Worm (Caenorhabditis elegans) whole organism, midembryonic: ENCODE measurements around the gene Y57E12AL.6.

ENCODE experiments used
- T22C8.4 ChIP-seq: fragments of 200-800 bp; sonication (Bioruptor generic); IDR thresholded peaks from 2 replicates; pipeline ENCODE4 v1.3.6; 2022; ENCODE audit warnings: missing genetic modification characterization, missing compliant biosample characterization
- cog-1 ChIP-seq: sonication (generic microtip); optimal IDR thresholded peaks from 2 replicates; lab custom pipeline; 2016; ENCODE audit warnings: missing genetic modification characterization, missing compliant biosample characterization
- flt-1 ChIP-seq: fragments of 200-800 bp; sonication (Bioruptor generic); IDR thresholded peaks from 2 replicates; pipeline ENCODE4 v1.3.6; 2022; ENCODE audit warnings: missing genetic modification characterization, missing compliant biosample characterization
- klf-2 ChIP-seq: fragments of 200-800 bp; sonication (Bioruptor generic); conservative IDR thresholded peaks from 2 replicates; pipeline ENCODE4 v1.3.6; 2022; ENCODE audit warnings: missing genetic modification reagents, missing genetic modification characterization, missing compliant biosample characterization
- med-1 ChIP-seq: sonication (generic microtip); optimal IDR thresholded peaks from 2 replicates; lab custom pipeline; 2017; ENCODE audit warnings: missing genetic modification characterization, mild to moderate bottlenecking, missing compliant biosample characterization, antibody characterized with exemption, missing genetic modification reagents; ENCODE audit not compliant: insufficient read depth
- ref-1 ChIP-seq: fragments of 200-800 bp; sonication (Bioruptor generic); conservative IDR thresholded peaks from 2 replicates; pipeline ENCODE4 v1.3.6; 2022; ENCODE audit warnings: missing genetic modification reagents, missing genetic modification characterization, missing compliant biosample characterization
- tab-1 ChIP-seq: fragments of 200-800 bp; sonication (Bioruptor generic); IDR thresholded peaks from 2 replicates; pipeline ENCODE4 v1.3.6; 2022; ENCODE audit warnings: missing genetic modification characterization, missing compliant biosample characterization
- ztf-23 ChIP-seq: fragments of 200-800 bp; sonication (Bioruptor generic); IDR thresholded peaks from 2 replicates; pipeline ENCODE4 v1.3.6; 2022; ENCODE audit warnings: missing genetic modification reagents, missing genetic modification characterization, missing compliant biosample characterization
- ztf-29 ChIP-seq: fragments of 200-800 bp; sonication (Bioruptor generic); IDR thresholded peaks from 2 replicates; pipeline ENCODE4 v1.3.6; 2022; ENCODE audit warnings: missing genetic modification reagents, missing genetic modification characterization, missing compliant biosample characterization

DNA sequence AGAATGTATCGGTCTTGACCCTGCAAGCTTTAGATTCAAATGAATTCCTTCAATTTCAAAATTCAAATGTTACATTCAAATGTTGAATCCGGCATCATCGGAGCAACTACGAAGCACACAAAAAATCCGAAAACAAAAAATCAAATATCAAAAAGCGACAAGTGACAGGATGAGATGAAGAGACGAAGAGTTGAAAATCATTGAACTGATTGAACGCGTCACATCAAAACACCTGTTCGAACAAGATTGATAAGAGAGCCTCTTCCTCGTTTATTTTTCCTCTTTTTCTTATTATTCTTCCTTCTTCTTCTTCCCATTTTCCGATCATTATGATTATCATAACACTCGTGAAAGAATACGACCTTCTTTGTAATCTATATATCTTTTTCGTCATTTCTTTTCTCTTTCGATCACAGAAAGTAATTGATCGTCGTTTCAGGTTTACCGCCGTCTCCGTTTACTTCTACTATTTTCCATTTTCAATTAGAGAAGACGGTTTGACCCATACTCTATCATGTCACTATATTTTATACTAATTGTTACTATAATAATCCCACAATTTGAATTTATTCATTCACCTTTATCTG, 25.3 kb upstream of the Y57E12AL.6 start, which contains the start of gene VC5.2:
- TF ChIP-seq flt-1 = no peak
- TF ChIP-seq ref-1 = no peak
- no peak for TF ChIP-seq klf-2 (GFP tag; lab: Robert Waterston, UW)
- no peak for TF ChIP-seq med-1
- no peak for TF ChIP-seq T22C8.4 (GFP tag; lab: Robert Waterston, UW)
- no peak for TF ChIP-seq ztf-23 (GFP tag; lab: Robert Waterston, UW)
- TF ChIP-seq cog-1 (tag; lab: Kevin White, UChicago) = no peak
- no peak for TF ChIP-seq ztf-29 (GFP tag; lab: Robert Waterston, UW)
- TF ChIP-seq tab-1 = no peak
